Fruit fly (Drosophila melanogaster): ENCODE results near the gene Mettl3.

Mettl3 gene

DNA sequence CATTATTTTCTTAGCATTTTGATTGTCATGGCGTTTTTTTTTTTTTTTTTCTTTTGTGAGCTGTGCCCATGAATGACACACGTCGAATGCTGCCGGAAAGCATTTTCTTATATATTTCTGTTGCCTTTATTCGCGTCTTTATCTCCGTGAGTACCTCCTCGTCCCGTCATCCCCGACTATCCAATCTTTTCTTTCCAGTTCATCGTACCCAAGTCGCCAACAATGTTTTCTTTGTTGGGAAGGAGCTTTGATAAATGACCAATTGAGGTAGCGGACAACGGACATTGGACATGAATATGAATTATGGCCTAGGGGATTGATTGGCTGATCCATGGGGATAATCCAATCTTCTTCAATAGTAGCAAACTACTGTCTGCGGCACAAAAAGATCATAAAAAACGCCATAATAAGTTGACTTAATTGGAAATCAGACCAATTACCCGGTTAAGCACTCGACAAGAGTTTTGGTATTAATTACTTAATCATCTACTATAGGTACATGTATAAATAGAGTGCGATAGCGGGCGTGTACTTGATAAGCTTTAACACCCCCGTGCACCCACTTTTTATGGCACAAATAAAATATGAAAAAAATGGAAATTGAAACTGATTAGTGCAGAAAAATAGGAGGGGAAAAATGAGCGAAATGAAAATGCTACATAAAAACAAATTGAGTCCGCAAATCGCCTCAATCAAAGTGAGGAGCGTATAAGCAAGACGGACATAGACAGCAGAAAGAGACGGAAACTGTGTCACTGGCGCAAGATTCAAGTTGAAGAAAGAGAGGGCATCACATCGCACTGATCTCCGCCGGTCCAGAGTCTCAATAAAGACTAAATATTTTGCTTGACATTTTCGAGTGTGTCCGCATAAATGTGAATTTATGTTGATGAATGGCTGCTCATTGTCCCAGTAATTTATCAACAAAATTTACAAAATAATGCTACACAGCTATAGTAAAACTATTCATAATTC, 15.7 kb upstream of the Mettl3 start (continued):
- TF ChIP-seq lola (GFP tag; optimal IDR thresholded peaks at IDR 0.05), result no peak
- no peak for TF ChIP-seq H15 (GFP tag; IDR thresholded peaks at IDR 0.05)
- no peak for TF ChIP-seq Max (GFP tag; optimal IDR thresholded peaks at IDR 0.05)
- 0 out of 3 replicates have a peak, but pooled peaks have one; percentile 11 for TF ChIP-seq CG2889 (GFP tag; IDR thresholded peaks at IDR 0.05)
- TF ChIP-seq chn (GFP tag; optimal IDR thresholded peaks at IDR 0.05), result no peak
- TF ChIP-seq fru (optimal IDR thresholded peaks at IDR 0.05), result no peak
- TF ChIP-seq NfI (GFP tag; optimal IDR thresholded peaks at IDR 0.05), result no peak
- no peak for TF ChIP-seq emc (GFP tag; optimal IDR thresholded peaks at IDR 0.05)
- TF ChIP-seq CG2678 (tag; optimal IDR thresholded peaks at IDR 0.05), result peak; percentile 41
- no peak for TF ChIP-seq CG5953 (GFP tag; IDR thresholded peaks at IDR 0.05)
- TF ChIP-seq Pdp1 (GFP tag; optimal IDR thresholded peaks at IDR 0.05), result peak in 1 of 2 experiments; percentile 12
- TF ChIP-seq CG2202 (tag; optimal IDR thresholded peaks at IDR 0.05), result no peak
- no peak for TF ChIP-seq insv (GFP tag; optimal IDR thresholded peaks at IDR 0.05)
- 0 out of 3 replicates have a peak, but pooled peaks have one; percentile 19 for TF ChIP-seq ci (GFP tag; IDR thresholded peaks at IDR 0.05)
- TF ChIP-seq dm (GFP tag; optimal IDR thresholded peaks at IDR 0.05), result no peak
- TF ChIP-seq GATAe (GFP tag; conservative IDR thresholded peaks at IDR 0.05), result peak; percentile 46
- no peak for TF ChIP-seq p53 (GFP tag; optimal IDR thresholded peaks at IDR 0.05)
- TF ChIP-seq CG16863 (GFP tag; optimal IDR thresholded peaks at IDR 0.05), result no peak
- TF ChIP-seq sug (tag; optimal IDR thresholded peaks at IDR 0.05), result peak; percentile 84
- TF ChIP-seq ind (GFP tag; optimal IDR thresholded peaks at IDR 0.05), result no peak
- TF ChIP-seq CG31441 (GFP tag; IDR thresholded peaks at IDR 0.05), result no peak
- TF ChIP-seq CG10321 (GFP tag; IDR thresholded peaks at IDR 0.05), result peak; percentile 79
- TF ChIP-seq luna (GFP tag; optimal IDR thresholded peaks at IDR 0.05), result no peak
- no peak for TF ChIP-seq Scr (GFP tag; IDR thresholded peaks at IDR 0.05; ENCODE audit: partially characterized antibody)
- no peak for TF ChIP-seq HHEX (GFP tag; optimal IDR thresholded peaks at IDR 0.05)
- TF ChIP-seq tap (tag; optimal IDR thresholded peaks at IDR 0.05), result no peak
- no peak for TF ChIP-seq cato (GFP tag; optimal IDR thresholded peaks at IDR 0.05; ENCODE audit: borderline replicate concordance)
- TF ChIP-seq exex (tag; optimal IDR thresholded peaks at IDR 0.05), result peak; percentile 89
- TF ChIP-seq BtbVII (GFP tag; optimal IDR thresholded peaks at IDR 0.05), result peak; percentile 28
- no peak for TF ChIP-seq oc (tag; optimal IDR thresholded peaks at IDR 0.05)
- TF ChIP-seq CG12942 (GFP tag; optimal IDR thresholded peaks at IDR 0.05), result no peak
- TF ChIP-seq CG10147 (GFP tag; optimal IDR thresholded peaks at IDR 0.05), result no peak
- no peak for TF ChIP-seq Hr39 (optimal IDR thresholded peaks at IDR 0.05)
- no peak for TF ChIP-seq lmd (GFP tag; IDR thresholded peaks at IDR 0.05)
- TF ChIP-seq CG34376 (GFP tag; optimal IDR thresholded peaks at IDR 0.05), result peak; percentile 44
- no peak for TF ChIP-seq Lim3 (GFP tag; IDR thresholded peaks at IDR 0.05)
- TF ChIP-seq CG17612 (GFP tag; IDR thresholded peaks at IDR 0.05), result no peak

DNA sequence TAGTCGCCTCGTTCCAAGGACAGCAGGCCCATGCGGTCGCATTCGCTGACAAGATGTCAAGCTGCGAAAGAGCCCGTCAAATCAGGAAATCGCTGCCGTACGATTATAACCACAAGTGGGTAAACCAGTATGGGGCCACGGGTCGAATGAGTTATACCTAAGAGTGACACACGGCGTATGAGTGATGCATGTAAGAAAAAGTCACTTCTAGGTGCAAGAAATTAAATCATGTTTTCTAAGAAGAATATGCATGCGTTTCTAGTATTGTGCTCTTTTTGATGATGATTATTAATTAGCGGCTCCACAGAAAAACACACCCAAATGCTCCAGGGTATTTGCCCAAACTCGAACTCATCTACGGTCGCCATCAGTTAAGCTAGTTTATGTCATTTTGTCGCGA, 14.3 kb upstream of the Mettl3 start:
- peak; percentile 52; the same call in 1 of the 2 replicates for TF ChIP-seq CG7372 (GFP tag; IDR thresholded peaks at IDR 0.05)
- no peak for TF ChIP-seq Bteb2 (GFP tag; optimal IDR thresholded peaks at IDR 0.05)
- TF ChIP-seq Sox100B (GFP tag; optimal IDR thresholded peaks at IDR 0.05), result no peak
- TF ChIP-seq CG10209 (GFP tag; optimal IDR thresholded peaks at IDR 0.05), result no peak
- TF ChIP-seq CG8089 (GFP tag; optimal IDR thresholded peaks at IDR 0.05), result no peak
- TF ChIP-seq prd (optimal IDR thresholded peaks at IDR 0.05), result no peak
- no peak for TF ChIP-seq prd (GFP tag; IDR thresholded peaks at IDR 0.05)
- TF ChIP-seq Ravus (GFP tag; IDR thresholded peaks at IDR 0.05), result no peak
- TF ChIP-seq CG11695 (GFP tag; IDR thresholded peaks at IDR 0.05), result 0 out of 3 replicates have a peak, but pooled peaks have one; percentile 25
- TF ChIP-seq pan (optimal IDR thresholded peaks at IDR 0.05), result no peak
- TF ChIP-seq pan (GFP tag; optimal IDR thresholded peaks at IDR 0.05 in 1 of 2, IDR thresholded peaks at IDR 0.05 in 1 of 2), result peak in 1 of 2 experiments; percentile 37
- peak; percentile 34 for TF ChIP-seq D19B (GFP tag; optimal IDR thresholded peaks at IDR 0.05)
- peak; percentile 54 for TF ChIP-seq Med (GFP tag)
- peak; percentile 26; the same call in 1 of the 3 replicates for TF ChIP-seq row (GFP tag; IDR thresholded peaks at IDR 0.05)
- peak in 1 of 2 experiments; percentile 10 for TF ChIP-seq Hr51 (GFP tag; optimal IDR thresholded peaks at IDR 0.05)

All from whole organism, embryonic.